Worm (Caenorhabditis elegans) whole organism, early embryonic: Measurements from ENCODE around the gene C56C10.7.

ENCODE experiments used
- scrt-1 ChIP-seq: fragments of 200-800 bp; sonication (Bioruptor generic); IDR thresholded peaks from 2 replicates; pipeline ENCODE4 v1.3.6; 2022; ENCODE audit warnings: missing genetic modification characterization, missing compliant biosample characterization
- tbx-11 ChIP-seq: fragments of 200-800 bp; sonication (Bioruptor generic); IDR thresholded peaks from 2 replicates; pipeline ENCODE4 v1.3.6; 2022; ENCODE audit warnings: missing genetic modification characterization, missing compliant biosample characterization

ce11 chrII:6592251-6592650 is 4.9 kb upstream of the C56C10.7 start, which contains the start of gene C56C10.9:
- no peak for TF ChIP-seq scrt-1
- TF ChIP-seq tbx-11 (GFP tag; lab: Robert Waterston, UW) = no peak
